Worm (Caenorhabditis elegans) whole organism, L3 larva: ENCODE results near the gene irld-42.

ENCODE experiments used
- ceh-82 ChIP-seq: fragments of 150-350 bp; optimal IDR thresholded peaks from 2 replicates; lab custom pipeline; 2014; ENCODE audit warnings: missing biosample characterization, missing genetic modification characterization
- elt-2 ChIP-seq: sonication (generic microtip); optimal IDR thresholded peaks from 2 replicates; lab custom pipeline; 2016; ENCODE audit warnings: missing genetic modification reagents, mild to moderate bottlenecking, missing genetic modification characterization, missing compliant biosample characterization
- mml-1 ChIP-seq: fragments of 150-350 bp; sonication (generic microtip); optimal IDR thresholded peaks from 3 replicates; lab custom pipeline; 2014; ENCODE audit warnings: missing biosample characterization, missing genetic modification characterization
- unc-62 ChIP-seq: fragments of 150-350 bp; sonication (generic microtip); optimal IDR thresholded peaks from 4 replicates; lab custom pipeline; 2014; ENCODE audit warnings: missing biosample characterization, missing genetic modification reagents, missing genetic modification characterization

DNA sequence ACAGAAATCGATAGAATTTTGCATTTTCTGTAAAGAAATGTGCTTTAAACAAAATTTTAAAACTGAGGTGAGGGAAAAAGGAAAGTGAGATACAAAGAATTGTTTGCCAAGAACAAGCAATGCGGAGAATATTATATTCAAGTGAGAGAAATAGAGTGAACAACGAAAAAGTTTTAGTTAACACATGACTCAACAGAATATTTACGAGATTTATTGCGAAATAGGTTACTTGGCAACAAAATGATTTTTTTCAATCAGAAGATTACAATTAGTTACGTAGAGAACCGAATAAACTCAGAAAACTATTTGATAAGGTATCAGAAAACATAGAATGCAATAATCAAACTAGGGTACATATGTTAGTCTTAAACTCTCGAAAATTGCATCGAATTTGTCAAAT lies 46.8 kb upstream of the irld-42 start, which contains the start of gene nhr-117:
- TF ChIP-seq mml-1 (tag; lab: Kevin White, UChicago) (no peak), ceh-82 (tag; lab: Kevin White, UChicago) (no peak), elt-2 (tag; lab: Kevin White, UChicago) (peak; percentile 43), unc-62 (GFP tag; lab: Kevin White, UChicago) (no peak)
